Fruit fly (Drosophila melanogaster): ENCODE measurements around the gene HDAC4.

DNA sequence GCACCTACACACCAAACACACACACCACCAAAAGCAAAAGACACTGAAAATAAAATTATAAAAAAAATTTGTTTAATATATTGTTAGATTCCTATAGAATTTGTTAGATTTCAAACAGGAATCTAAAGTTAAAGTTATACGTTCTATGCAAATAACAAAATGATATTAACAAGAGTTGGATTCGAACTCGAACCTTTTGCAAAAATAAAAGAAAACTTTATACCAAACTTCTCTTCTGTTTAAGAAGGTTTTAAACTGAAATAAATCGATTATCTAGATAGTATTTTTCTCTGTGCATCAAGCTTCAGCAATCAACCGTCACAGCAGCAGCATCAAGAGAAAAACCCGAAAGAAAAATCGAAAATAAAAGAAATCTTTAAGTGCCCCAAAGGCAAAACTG is 59.0 kb downstream of the HDAC4 start:
- TF ChIP-seq br (GFP tag; optimal IDR thresholded peaks at IDR 0.05), result no peak
- TF ChIP-seq usp (GFP tag; optimal IDR thresholded peaks at IDR 0.05), result no peak
- no peak for TF ChIP-seq pan (optimal IDR thresholded peaks at IDR 0.05)
